Worm (Caenorhabditis elegans) whole organism, L4 larva: ENCODE measurements around the gene lst-6.

Experiments
- D1046.2 ChIP-seq: fragments of 200-800 bp; sonication (Bioruptor generic); IDR thresholded peaks from 2 replicates; pipeline ENCODE4 v1.3.6; 2022; ENCODE audit warnings: missing genetic modification characterization, missing compliant biosample characterization
- F37D6.2 ChIP-seq: sonication (generic microtip); optimal IDR thresholded peaks from 2 replicates; lab custom pipeline; 2016; ENCODE audit warnings: mild to moderate bottlenecking, missing genetic modification characterization, missing compliant biosample characterization
- R02D3.7 ChIP-seq: fragments of 150-350 bp; sonication (generic microtip); optimal IDR thresholded peaks from 3 replicates; lab custom pipeline; 2014; ENCODE audit warnings: missing biosample characterization, missing genetic modification characterization
- T20F7.1 ChIP-seq: fragments of 200-800 bp; sonication (Bioruptor generic); optimal IDR thresholded peaks from 2 replicates; lab custom pipeline; 2018; ENCODE audit warnings: mild to moderate bottlenecking, missing genetic modification characterization, missing compliant biosample characterization
- T26A8.4 ChIP-seq: fragments of 200-800 bp; sonication (Bioruptor generic); IDR thresholded peaks from 2 replicates; pipeline ENCODE4 v1.3.6; 2022; ENCODE audit warnings: missing genetic modification characterization, missing compliant biosample characterization
- Y48G9A.11 ChIP-seq: fragments of 200-800 bp; sonication (Bioruptor generic); IDR thresholded peaks from 2 replicates; pipeline ENCODE4 v1.3.6; 2022; ENCODE audit warnings: missing genetic modification reagents, missing genetic modification characterization, missing compliant biosample characterization
- ZK337.2 ChIP-seq: fragments of 200-800 bp; sonication (Bioruptor generic); IDR thresholded peaks from 2 replicates; pipeline ENCODE4 v1.3.6; 2022; ENCODE audit warnings: missing genetic modification reagents, missing genetic modification characterization, missing compliant biosample characterization
- ZK546.5 ChIP-seq, 2 experiments: sonication (generic microtip); optimal IDR thresholded peaks; 2 replicates each; lab custom pipeline; 2017; ENCODE audit warnings: missing biosample characterization in 2 of 2, missing genetic modification characterization in 2 of 2
- aha-1 ChIP-seq: fragments of 150-350 bp; peaks from one replicate; lab custom pipeline; 2014; ENCODE audit warnings: missing biosample characterization, missing genetic modification characterization
- aly-2 ChIP-seq: sonication (generic microtip); optimal IDR thresholded peaks from 2 replicates; lab custom pipeline; 2018; ENCODE audit warnings: missing biosample characterization, missing genetic modification characterization
- arid-1 ChIP-seq: fragments of 200-800 bp; sonication (Bioruptor generic); conservative IDR thresholded peaks from 2 replicates; pipeline ENCODE4 v1.3.6; 2022; ENCODE audit warnings: missing genetic modification reagents, missing genetic modification characterization, missing compliant biosample characterization
- ceh-28 ChIP-seq: fragments of 150-350 bp; optimal IDR thresholded peaks from 2 replicates; lab custom pipeline; 2014; ENCODE audit warnings: missing biosample characterization, missing genetic modification reagents, missing genetic modification characterization
- ceh-44 ChIP-seq: fragments of 200-800 bp; sonication (Bioruptor generic); IDR thresholded peaks from 2 replicates; pipeline ENCODE4 v1.3.6; 2022; ENCODE audit warnings: missing genetic modification reagents, missing genetic modification characterization, missing compliant biosample characterization
- ceh-62 ChIP-seq: sonication (generic microtip); optimal IDR thresholded peaks from 2 replicates; lab custom pipeline; 2017; ENCODE audit warnings: missing biosample characterization, missing genetic modification characterization
- ceh-82 ChIP-seq: sonication (generic microtip); optimal IDR thresholded peaks from 2 replicates; lab custom pipeline; 2017; ENCODE audit warnings: missing biosample characterization, missing genetic modification characterization
- ces-1 ChIP-seq: fragments of 150-350 bp; sonication (generic microtip); optimal IDR thresholded peaks from 4 replicates; lab custom pipeline; 2014; ENCODE audit warnings: missing biosample characterization, missing genetic modification reagents, missing genetic modification characterization
- daf-12 ChIP-seq: fragments of 150-350 bp; optimal IDR thresholded peaks from 2 replicates; lab custom pipeline; 2014; ENCODE audit warnings: missing biosample characterization, missing genetic modification reagents, missing genetic modification characterization
- dmd-9 ChIP-seq: fragments of 200-800 bp; sonication (Bioruptor generic); IDR thresholded peaks from 2 replicates; pipeline ENCODE4 v1.3.6; 2022; ENCODE audit warnings: missing genetic modification reagents, missing genetic modification characterization, missing compliant biosample characterization
- duxl-1 ChIP-seq: sonication (generic microtip); optimal IDR thresholded peaks from 2 replicates; lab custom pipeline; 2016; ENCODE audit warnings: mild to moderate bottlenecking, missing genetic modification characterization, moderate library complexity, missing compliant biosample characterization; ENCODE audit not compliant: poor library complexity
- dve-1 ChIP-seq: sonication (generic microtip); optimal IDR thresholded peaks from 2 replicates; lab custom pipeline; 2017; ENCODE audit warnings: antibody characterized with exemption, mild to moderate bottlenecking, missing genetic modification characterization, missing compliant biosample characterization; ENCODE audit not compliant: insufficient read depth
- egl-43 ChIP-seq: fragments of 200-800 bp; sonication (Bioruptor generic); IDR thresholded peaks from 2 replicates; pipeline ENCODE4 v1.3.6; 2022; ENCODE audit warnings: missing genetic modification reagents, missing genetic modification characterization, missing compliant biosample characterization
- hif-1 ChIP-seq, 2 experiments: sonication (generic microtip); optimal IDR thresholded peaks; 2 replicates each; lab custom pipeline; 2016 to 2017; ENCODE audit warnings: missing compliant biosample characterization in 2 of 2, missing genetic modification characterization in 2 of 2, missing genetic modification reagents in 2 of 2, missing genotype in 2 of 2, mild to moderate bottlenecking in 1 of 2
- hmg-1.1 ChIP-seq: fragments of 200-800 bp; sonication (Bioruptor generic); IDR thresholded peaks from 2 replicates; pipeline ENCODE4 v1.3.6; 2022; ENCODE audit warnings: missing genetic modification reagents, missing genetic modification characterization, missing compliant biosample characterization
- jun-1 ChIP-seq: fragments of 150-350 bp; optimal IDR thresholded peaks from 2 replicates; lab custom pipeline; 2014; ENCODE audit warnings: missing biosample characterization, missing genetic modification reagents, missing genetic modification characterization
- lin-13 ChIP-seq: fragments of 150-350 bp; optimal IDR thresholded peaks from 2 replicates; lab custom pipeline; 2014; ENCODE audit warnings: missing biosample characterization, missing genetic modification reagents, missing genetic modification characterization
- lin-29 ChIP-seq: fragments of 200-800 bp; sonication (Bioruptor generic); IDR thresholded peaks from 2 replicates; pipeline ENCODE4 v1.3.6; 2022; ENCODE audit warnings: missing genetic modification reagents, missing genetic modification characterization, missing compliant biosample characterization
- lin-38 ChIP-seq: fragments of 200-800 bp; sonication (Bioruptor generic); IDR thresholded peaks from 2 replicates; pipeline ENCODE4 v1.3.6; 2022; ENCODE audit warnings: missing genetic modification reagents, missing genetic modification characterization, missing compliant biosample characterization
- lir-3 ChIP-seq: sonication (generic microtip); optimal IDR thresholded peaks from 2 replicates; lab custom pipeline; 2016; ENCODE audit warnings: mild to moderate bottlenecking, missing genetic modification characterization, missing compliant biosample characterization
- madf-9 ChIP-seq: fragments of 200-800 bp; sonication (Bioruptor generic); conservative IDR thresholded peaks from 2 replicates; pipeline ENCODE4 v1.3.6; 2022; ENCODE audit warnings: missing genetic modification reagents, missing genetic modification characterization, missing compliant biosample characterization
- mdl-1 ChIP-seq, 2 experiments: fragments of 150-350 bp in 1 of 2; sonication (generic microtip) in 1 of 2; optimal IDR thresholded peaks; 2 replicates each; lab custom pipeline; 2014 to 2017; ENCODE audit warnings: missing biosample characterization in 2 of 2, missing genetic modification characterization in 2 of 2
- mdt-29 ChIP-seq: fragments of 200-800 bp; sonication (Bioruptor generic); IDR thresholded peaks from 2 replicates; pipeline ENCODE4 v1.3.6; 2022; ENCODE audit warnings: missing genetic modification reagents, missing genetic modification characterization, missing compliant biosample characterization
- mep-1 ChIP-seq: fragments of 150-350 bp; sonication (generic microtip); optimal IDR thresholded peaks from 3 replicates; lab custom pipeline; 2014; ENCODE audit warnings: missing biosample characterization, missing genetic modification characterization
- mes-2 ChIP-seq: sonication (generic microtip); optimal IDR thresholded peaks from 2 replicates; lab custom pipeline; 2016; ENCODE audit warnings: missing genotype, mild to moderate bottlenecking, missing genetic modification characterization, missing compliant biosample characterization; ENCODE audit not compliant: poor library complexity, severe bottlenecking
- mxl-2 ChIP-seq: fragments of 200-800 bp; sonication (Bioruptor generic); conservative IDR thresholded peaks from 2 replicates; pipeline ENCODE4 v1.3.6; 2022; ENCODE audit warnings: missing genetic modification reagents, missing genetic modification characterization, missing compliant biosample characterization
- mxl-3 ChIP-seq: fragments of 200-800 bp; sonication (Bioruptor generic); optimal IDR thresholded peaks from 2 replicates; lab custom pipeline; 2018; ENCODE audit warnings: mild to moderate bottlenecking, missing genetic modification characterization, missing compliant biosample characterization
- nhr-11 ChIP-seq: fragments of 150-350 bp; optimal IDR thresholded peaks from 2 replicates; lab custom pipeline; 2014; ENCODE audit warnings: missing biosample characterization, missing genetic modification characterization
- nhr-25 ChIP-seq: sonication (generic microtip); optimal IDR thresholded peaks from 2 replicates; lab custom pipeline; 2017; ENCODE audit warnings: missing genetic modification characterization, mild to moderate bottlenecking, missing compliant biosample characterization, antibody characterized with exemption, moderate library complexity, borderline replicate concordance; ENCODE audit not compliant: insufficient read depth
- nhr-28 ChIP-seq: fragments of 150-350 bp; optimal IDR thresholded peaks from 2 replicates; lab custom pipeline; 2014; ENCODE audit warnings: missing biosample characterization, missing genetic modification characterization
- nhr-48 ChIP-seq: sonication (generic microtip); optimal IDR thresholded peaks from 2 replicates; lab custom pipeline; 2016; ENCODE audit warnings: mild to moderate bottlenecking, missing genetic modification characterization, missing compliant biosample characterization
- nhr-6 ChIP-seq: fragments of 150-350 bp; optimal IDR thresholded peaks from 2 replicates; lab custom pipeline; 2014; ENCODE audit warnings: missing biosample characterization, missing genetic modification characterization
- nhr-77 ChIP-seq: fragments of 150-350 bp; optimal IDR thresholded peaks from 2 replicates; lab custom pipeline; 2014; ENCODE audit warnings: missing biosample characterization, missing genetic modification characterization
- saeg-2 ChIP-seq: fragments of 200-800 bp; sonication (Bioruptor generic); IDR thresholded peaks from 2 replicates; pipeline ENCODE4 v1.3.6; 2022; ENCODE audit warnings: missing genetic modification reagents, missing genetic modification characterization, missing compliant biosample characterization
- skn-1 ChIP-seq: fragments of 150-350 bp; optimal IDR thresholded peaks from 2 replicates; lab custom pipeline; 2014; ENCODE audit warnings: missing biosample characterization, missing genetic modification characterization
- snpc-1.2 ChIP-seq: fragments of 200-800 bp; sonication (Bioruptor generic); IDR thresholded peaks from 2 replicates; pipeline ENCODE4 v1.3.6; 2022; ENCODE audit warnings: missing genetic modification reagents, missing genetic modification characterization, missing compliant biosample characterization
- snpc-4 ChIP-seq: fragments of 150-350 bp; optimal IDR thresholded peaks from 2 replicates; lab custom pipeline; 2014; ENCODE audit warnings: missing biosample characterization, missing genetic modification characterization
- tag-97 ChIP-seq: fragments of 200-800 bp; sonication (Bioruptor generic); IDR thresholded peaks from 2 replicates; pipeline ENCODE4 v1.3.6; 2022; ENCODE audit warnings: missing genetic modification characterization, missing compliant biosample characterization
- tra-1 ChIP-seq: fragments of 200-800 bp; sonication (Bioruptor generic); IDR thresholded peaks from 2 replicates; pipeline ENCODE4 v1.3.6; 2022; ENCODE audit warnings: missing genetic modification reagents, missing genetic modification characterization, missing compliant biosample characterization
- unc-130 ChIP-seq: sonication (generic microtip); optimal IDR thresholded peaks from 2 replicates; lab custom pipeline; 2016; ENCODE audit warnings: missing genetic modification reagents, missing genetic modification characterization, missing compliant biosample characterization
- unc-62 ChIP-seq, 3 experiments: fragments of 150-350 bp in 1 of 3; sonication (generic microtip); optimal IDR thresholded peaks in 2 of 3; peaks in 1 of 3; 1 replicate in 1 of 3; 2 replicates in 2 of 3; lab custom pipeline; 2014 to 2017; ENCODE audit warnings: missing biosample characterization in 3 of 3, missing genetic modification characterization in 3 of 3, missing genetic modification reagents in 3 of 3, missing genotype in 1 of 3
- zfp-2 ChIP-seq: sonication (generic microtip); optimal IDR thresholded peaks from 2 replicates; lab custom pipeline; 2016; ENCODE audit warnings: mild to moderate bottlenecking, missing genetic modification characterization, missing compliant biosample characterization
- ztf-11 ChIP-seq: fragments of 150-350 bp; optimal IDR thresholded peaks from 2 replicates; lab custom pipeline; 2014; ENCODE audit warnings: missing biosample characterization, missing genetic modification characterization

Gene lst-6

ce11 chrII:7059274-7059757 lies 37.0 kb upstream of the lst-6 start (continued):
- TF ChIP-seq mxl-2: no peak
- TF ChIP-seq mdl-1 (tag; optimal IDR thresholded peaks at IDR 0.05; lab: Kevin White, UChicago): peak in 1 of 2 experiments; percentile 88
- no peak for TF ChIP-seq nhr-6 (tag; lab: Kevin White, UChicago)
- peak in 1 of 2 experiments; percentile 82 for TF ChIP-seq unc-62 (GFP tag; optimal IDR thresholded peaks at IDR 0.05 in 1 of 2; lab: Kevin White, UChicago)
- no peak for TF ChIP-seq unc-62 (tag; optimal IDR thresholded peaks at IDR 0.05; lab: Kevin White, UChicago)
- TF ChIP-seq aha-1: peak; percentile 80
- TF ChIP-seq lin-38: peak; percentile 11; the same call in 1 of the 2 replicates
- no peak for TF ChIP-seq ZK546.5 (tag; optimal IDR thresholded peaks at IDR 0.05; lab: Kevin White, UChicago)
- no peak for TF ChIP-seq dmd-9 (GFP tag; lab: Robert Waterston, UW)
- no peak for TF ChIP-seq ceh-62 (tag; lab: Kevin White, UChicago)
- peak; percentile 94 for TF ChIP-seq mxl-3 (GFP tag; lab: Kevin White, UChicago)
- TF ChIP-seq lin-13 (GFP tag; lab: Kevin White, UChicago): no peak
- peak; percentile 66 for TF ChIP-seq nhr-28 (tag; lab: Kevin White, UChicago)
- TF ChIP-seq ces-1 (GFP tag; lab: Kevin White, UChicago): no peak
- TF ChIP-seq egl-43 (GFP tag; lab: Robert Waterston, UW): no peak
- no peak for TF ChIP-seq saeg-2
- TF ChIP-seq nhr-11: no peak
- no peak for TF ChIP-seq Y48G9A.11 (GFP tag; lab: Robert Waterston, UW)
- TF ChIP-seq ztf-11: no peak
- no peak for TF ChIP-seq D1046.2 (GFP tag; lab: Robert Waterston, UW)
- no peak for TF ChIP-seq ceh-82 (tag; lab: Kevin White, UChicago)
- no peak for TF ChIP-seq R02D3.7 (tag; lab: Kevin White, UChicago)
- TF ChIP-seq daf-12 (tag; lab: Kevin White, UChicago): no peak
- TF ChIP-seq T20F7.1 (GFP tag; lab: Kevin White, UChicago): no peak
- no peak for TF ChIP-seq aly-2
- TF ChIP-seq zfp-2: no peak
- no peak for TF ChIP-seq duxl-1 (tag; lab: Kevin White, UChicago)
- no peak for TF ChIP-seq tag-97 (GFP tag; lab: Robert Waterston, UW)
- TF ChIP-seq jun-1: no peak
- no peak for TF ChIP-seq madf-9
- TF ChIP-seq snpc-4: no peak
- TF ChIP-seq arid-1: 0 out of 2 replicates have a peak, but pooled peaks have one; percentile 51
- no peak for TF ChIP-seq hmg-1.1
- peak; percentile 63; the same call in 1 of the 2 replicates for TF ChIP-seq tra-1 (GFP tag; lab: Robert Waterston, UW)
- no peak for TF ChIP-seq hif-1 (tag; optimal IDR thresholded peaks at IDR 0.05; lab: Kevin White, UChicago)
- peak; percentile 34 for TF ChIP-seq nhr-77
- TF ChIP-seq ceh-28 (tag; lab: Kevin White, UChicago): no peak
- no peak for TF ChIP-seq lin-29 (GFP tag; lab: Robert Waterston, UW)
- TF ChIP-seq nhr-25 (tag; lab: Kevin White, UChicago): peak; percentile 23
- TF ChIP-seq ZK337.2 (GFP tag; lab: Robert Waterston, UW): no peak
- TF ChIP-seq T26A8.4 (GFP tag; lab: Robert Waterston, UW): no peak
- TF ChIP-seq mdt-29 (GFP tag; lab: Robert Waterston, UW): no peak
- peak; percentile 45 for TF ChIP-seq nhr-48
- TF ChIP-seq mes-2 (tag; lab: Kevin White, UChicago): peak; percentile 37
- TF ChIP-seq ceh-44 (GFP tag; lab: Robert Waterston, UW): no peak
- TF ChIP-seq skn-1 (tag; lab: Kevin White, UChicago): no peak
- TF ChIP-seq snpc-1.2 (GFP tag; lab: Robert Waterston, UW): no peak
- no peak for TF ChIP-seq F37D6.2 (tag; lab: Kevin White, UChicago)
- no peak for TF ChIP-seq lir-3 (tag; lab: Kevin White, UChicago)
- peak; percentile 69 for TF ChIP-seq dve-1 (tag; lab: Kevin White, UChicago)
- no peak for TF ChIP-seq unc-130 (GFP tag; lab: Kevin White, UChicago)
- peak; percentile 53 for TF ChIP-seq mep-1 (tag; lab: Kevin White, UChicago)
